Fruit fly (Drosophila melanogaster) whole organism, embryonic: ENCODE measurements around the gene CG43136.
A peak's percentile ranks its signal among the peaks of the same experiment; 100 is the strongest.

Experiments used
- CG10565 ChIP-seq: fragments of 200-800 bp; sonication (Bioruptor generic); optimal IDR thresholded peaks from 3 replicates; lab custom pipeline; 2016; ENCODE audit warnings: missing biosample characterization, mild to moderate bottlenecking, missing genetic modification characterization
- CG10979 ChIP-seq: fragments of 200-800 bp; sonication (Bioruptor generic); optimal IDR thresholded peaks from 2 replicates; lab custom pipeline; 2018; ENCODE audit warnings: missing biosample characterization, mild to moderate bottlenecking, missing genetic modification characterization, moderate library complexity
- CG11093 ChIP-seq: fragments of 200-800 bp; sonication (Bioruptor generic); IDR thresholded peaks from 3 replicates; pipeline ENCODE4 v1.3.6; 2022; ENCODE audit warnings: missing biosample characterization, missing genetic modification characterization
- CG12236 ChIP-seq: fragments of 200-800 bp; sonication (Bioruptor generic); optimal IDR thresholded peaks from 2 replicates; lab custom pipeline; 2016; ENCODE audit warnings: missing biosample characterization, missing genetic modification characterization
- CG13123 ChIP-seq: fragments of 200-800 bp; sonication (Bioruptor generic); optimal IDR thresholded peaks from 2 replicates; lab custom pipeline; 2016; ENCODE audit warnings: missing biosample characterization, missing genetic modification characterization
- CG1602 ChIP-seq: fragments of 200-800 bp; sonication (Bioruptor generic); optimal IDR thresholded peaks from 3 replicates; lab custom pipeline; 2016; ENCODE audit warnings: missing biosample characterization, missing genetic modification characterization
- CG16779 ChIP-seq: fragments of 200-800 bp; sonication (Bioruptor generic); IDR thresholded peaks from 2 replicates; pipeline ENCODE4 v1.3.6; 2022; ENCODE audit warnings: missing biosample characterization, missing genetic modification characterization
- CG18476 ChIP-seq: fragments of 200-800 bp; sonication (Bioruptor generic); optimal IDR thresholded peaks from 2 replicates; lab custom pipeline; 2016; ENCODE audit warnings: missing biosample characterization, mild to moderate bottlenecking, missing genetic modification characterization
- CG18599 ChIP-seq: fragments of 200-800 bp; sonication (Bioruptor generic); optimal IDR thresholded peaks from 3 replicates; lab custom pipeline; 2017; ENCODE audit warnings: missing biosample characterization, missing genetic modification characterization, mild to moderate bottlenecking, moderate library complexity, missing genetic modification reagents
- CG2712 ChIP-seq: fragments of 200-800 bp; optimal IDR thresholded peaks from 3 replicates; lab custom pipeline; 2019; ENCODE audit warnings: missing biosample characterization, mild to moderate bottlenecking, missing genetic modification characterization, moderate library complexity
- CG32772 ChIP-seq: fragments of 200-800 bp; sonication (Bioruptor generic); IDR thresholded peaks from 2 replicates; pipeline ENCODE4 v1.3.6; 2022; ENCODE audit warnings: missing biosample characterization, missing genetic modification characterization
- CG6254 ChIP-seq: fragments of 200-800 bp; sonication (Bioruptor generic); optimal IDR thresholded peaks from 3 replicates; lab custom pipeline; 2017; ENCODE audit warnings: mild to moderate bottlenecking, missing biosample characterization, missing genetic modification reagents, missing genetic modification characterization
- CG7556 ChIP-seq: fragments of 200-800 bp; sonication (Bioruptor generic); optimal IDR thresholded peaks from 2 replicates; lab custom pipeline; 2017; ENCODE audit warnings: missing biosample characterization, mild to moderate bottlenecking, missing genetic modification characterization
- CG7839 ChIP-seq: fragments of 200-800 bp; sonication (Bioruptor generic); optimal IDR thresholded peaks from 3 replicates; lab custom pipeline; 2018; ENCODE audit warnings: missing biosample characterization, mild to moderate bottlenecking, missing genetic modification characterization, moderate library complexity
- CG8765 ChIP-seq: fragments of 200-800 bp; sonication (Bioruptor generic); IDR thresholded peaks from 2 replicates; pipeline ENCODE4 v1.3.6; 2022; ENCODE audit warnings: missing biosample characterization, missing genetic modification characterization
- CG9215 ChIP-seq: fragments of 200-800 bp; sonication (Bioruptor generic); IDR thresholded peaks from 2 replicates; pipeline ENCODE4 v1.3.6; 2022; ENCODE audit warnings: missing biosample characterization, missing genetic modification characterization
- CoRest ChIP-seq: fragments of 200-800 bp; sonication (Bioruptor generic); optimal IDR thresholded peaks from 3 replicates; lab custom pipeline; 2018; ENCODE audit warnings: missing biosample characterization, mild to moderate bottlenecking, missing genetic modification characterization, moderate library complexity
- E2f1 ChIP-seq: fragments of 200-800 bp; sonication (Bioruptor generic); IDR thresholded peaks from 2 replicates; pipeline ENCODE4 v1.3.6; 2022; ENCODE audit warnings: missing biosample characterization, missing genetic modification characterization
- E2f2 ChIP-seq: fragments of 200-800 bp; sonication (Bioruptor generic); IDR thresholded peaks from 2 replicates; pipeline ENCODE4 v1.3.6; 2022; ENCODE audit warnings: missing biosample characterization, missing genetic modification characterization
- ERR ChIP-seq: fragments of 200-800 bp; sonication (Bioruptor generic); optimal IDR thresholded peaks from 2 replicates; lab custom pipeline; 2016; ENCODE audit warnings: missing biosample characterization, missing genetic modification characterization
- Eip74EF ChIP-seq, 2 experiments: fragments of 200-800 bp in 1 of 2; fragments of >200 bp in 1 of 2; sonication (Bioruptor generic) in 1 of 2; optimal IDR thresholded peaks; 2 replicates each; lab custom pipeline; 2017 to 2019; ENCODE audit warnings: missing biosample characterization in 2 of 2, missing genetic modification characterization in 2 of 2, mild to moderate bottlenecking in 1 of 2, moderate library complexity in 1 of 2
- Fer2 ChIP-seq: fragments of 200-800 bp; sonication (Bioruptor generic); optimal IDR thresholded peaks from 2 replicates; lab custom pipeline; 2018; ENCODE audit warnings: missing biosample characterization, mild to moderate bottlenecking, missing genetic modification characterization, moderate library complexity
- HLHmδ ChIP-seq: fragments of 200-800 bp; sonication (Bioruptor generic); optimal IDR thresholded peaks from 2 replicates; lab custom pipeline; 2018; ENCODE audit warnings: missing biosample characterization, mild to moderate bottlenecking, missing genetic modification characterization, moderate library complexity
- Hsf ChIP-seq: fragments of 200-800 bp; sonication (Bioruptor generic); optimal IDR thresholded peaks from 3 replicates; lab custom pipeline; 2016; ENCODE audit warnings: missing biosample characterization, missing genetic modification characterization
- NFAT ChIP-seq: fragments of 200-800 bp; sonication (Bioruptor generic); IDR thresholded peaks from 2 replicates; pipeline ENCODE4 v1.3.6; 2022; ENCODE audit warnings: missing biosample characterization, missing genetic modification characterization
- NK7.1 ChIP-seq: fragments of 200-800 bp; sonication (Bioruptor generic); optimal IDR thresholded peaks from 3 replicates; lab custom pipeline; 2016; ENCODE audit warnings: missing biosample characterization, missing genetic modification characterization
- Pdp1 ChIP-seq, 2 experiments: fragments of 200-800 bp; sonication (Bioruptor generic); optimal IDR thresholded peaks; 3 replicates each; lab custom pipeline; 2016; ENCODE audit warnings: missing biosample characterization in 2 of 2, missing genetic modification characterization in 2 of 2, mild to moderate bottlenecking in 1 of 2, moderate library complexity in 1 of 2
- Side ChIP-seq: fragments of 200-800 bp; sonication (Bioruptor generic); optimal IDR thresholded peaks from 2 replicates; lab custom pipeline; 2016; ENCODE audit warnings: missing biosample characterization, missing genetic modification characterization
- Stat92E ChIP-seq, 3 experiments: fragments of >200 bp in 2 of 3; fragments of 200-800 bp in 1 of 3; sonication (Bioruptor generic) in 1 of 3; optimal IDR thresholded peaks; 2 replicates each; lab custom pipeline; 2017 to 2019; ENCODE audit warnings: missing biosample characterization in 3 of 3, missing genetic modification characterization in 3 of 3, mild to moderate bottlenecking in 1 of 3, moderate library complexity in 1 of 3
- Tbp ChIP-seq: fragments of >200 bp; optimal IDR thresholded peaks from 2 replicates; lab custom pipeline; 2018; ENCODE audit warnings: missing biosample characterization, missing genetic modification characterization
- bcd ChIP-seq: fragments of 200-800 bp; sonication (Bioruptor generic); optimal IDR thresholded peaks from 2 replicates; lab custom pipeline; 2017; ENCODE audit warnings: missing biosample characterization, mild to moderate bottlenecking, missing genetic modification characterization
- chif ChIP-seq, 2 experiments: fragments of 200-800 bp; sonication (Bioruptor generic); optimal IDR thresholded peaks; 3 replicates each; lab custom pipeline; 2016; ENCODE audit warnings: missing biosample characterization in 2 of 2, missing genetic modification characterization in 2 of 2
- ems ChIP-seq: fragments of 200-800 bp; sonication (Bioruptor generic); optimal IDR thresholded peaks from 3 replicates; lab custom pipeline; 2016; ENCODE audit warnings: missing biosample characterization, missing genetic modification characterization
- gcm2 ChIP-seq: fragments of 200-800 bp; sonication (Bioruptor generic); optimal IDR thresholded peaks from 2 replicates; lab custom pipeline; 2016; ENCODE audit warnings: missing biosample characterization, missing genetic modification characterization
- gro ChIP-seq: fragments of 200-800 bp; sonication (Bioruptor generic); optimal IDR thresholded peaks from 2 replicates; lab custom pipeline; 2016; ENCODE audit warnings: missing biosample characterization, missing genetic modification characterization
- insv ChIP-seq, 2 experiments: fragments of 200-800 bp; sonication (Bioruptor generic); optimal IDR thresholded peaks; 3 replicates each; lab custom pipeline; 2016 to 2018; ENCODE audit warnings: missing biosample characterization in 2 of 2, missing genetic modification characterization in 2 of 2
- jumu ChIP-seq: fragments of 200-800 bp; sonication (Bioruptor generic); optimal IDR thresholded peaks from 3 replicates; lab custom pipeline; 2016; ENCODE audit warnings: missing biosample characterization, missing genetic modification characterization
- klu ChIP-seq: fragments of 200-800 bp; sonication (Bioruptor generic); IDR thresholded peaks from 2 replicates; pipeline ENCODE4 v1.3.6; 2022; ENCODE audit warnings: missing biosample characterization, missing genetic modification characterization
- mirr ChIP-seq: fragments of 200-800 bp; sonication (Bioruptor generic); optimal IDR thresholded peaks from 3 replicates; lab custom pipeline; 2018; ENCODE audit warnings: missing biosample characterization, mild to moderate bottlenecking, missing genetic modification characterization
- pan ChIP-seq, 4 experiments: fragments of >200 bp in 3 of 4; fragments of 200-800 bp in 1 of 4; sonication (Bioruptor generic) in 1 of 4; optimal IDR thresholded peaks in 3 of 4; IDR thresholded peaks in 1 of 4; 2 replicates each; pipeline versions ENCODE4 v1.3.6 to Lab custom; 2017 to 2022; ENCODE audit warnings: missing biosample characterization in 2 of 4, missing genetic modification characterization in 2 of 4, mixed read lengths in 1 of 4
- phol ChIP-seq: fragments of 200-800 bp; sonication (Bioruptor generic); optimal IDR thresholded peaks from 3 replicates; lab custom pipeline; 2018; ENCODE audit warnings: missing biosample characterization, mild to moderate bottlenecking, missing genetic modification characterization, moderate library complexity
- pros ChIP-seq: fragments of 200-800 bp; sonication (Bioruptor generic); optimal IDR thresholded peaks from 3 replicates; lab custom pipeline; 2019; ENCODE audit warnings: missing biosample characterization, mild to moderate bottlenecking, missing genetic modification characterization, moderate library complexity
- repo ChIP-seq: fragments of 200-800 bp; sonication (Bioruptor generic); optimal IDR thresholded peaks from 2 replicates; lab custom pipeline; 2016; ENCODE audit warnings: missing biosample characterization, missing genetic modification characterization
- sc ChIP-seq, 3 experiments: fragments of >200 bp in 2 of 3; fragments of 200-800 bp in 1 of 3; sonication (Bioruptor generic) in 1 of 3; optimal IDR thresholded peaks; 2 replicates in 2 of 3; 3 replicates in 1 of 3; lab custom pipeline; 2017; ENCODE audit warnings: mild to moderate bottlenecking in 1 of 3, missing biosample characterization in 1 of 3, missing genetic modification characterization in 1 of 3, missing genetic modification reagents in 1 of 3
- stwl ChIP-seq: fragments of 200-800 bp; sonication (Bioruptor generic); optimal IDR thresholded peaks from 3 replicates; lab custom pipeline; 2018; ENCODE audit warnings: missing biosample characterization, mild to moderate bottlenecking, missing genetic modification characterization, moderate library complexity
- tup ChIP-seq: fragments of 200-800 bp; sonication (Bioruptor generic); optimal IDR thresholded peaks from 2 replicates; lab custom pipeline; 2016; ENCODE audit warnings: missing biosample characterization, mild to moderate bottlenecking, missing genetic modification characterization, moderate library complexity
- tx ChIP-seq: fragments of 200-800 bp; sonication (Bioruptor generic); optimal IDR thresholded peaks from 2 replicates; lab custom pipeline; 2016; ENCODE audit warnings: missing biosample characterization, missing genetic modification characterization
- vfl ChIP-seq: fragments of 200-800 bp; sonication (Bioruptor generic); optimal IDR thresholded peaks from 2 replicates; lab custom pipeline; 2016; ENCODE audit warnings: missing biosample characterization, missing genetic modification characterization
- wdn ChIP-seq: fragments of 200-800 bp; sonication (Bioruptor generic); IDR thresholded peaks from 2 replicates; pipeline ENCODE4 v1.3.6; 2022; ENCODE audit warnings: missing biosample characterization, missing genetic modification characterization
- zf30C ChIP-seq: fragments of 200-800 bp; sonication (Bioruptor generic); optimal IDR thresholded peaks from 3 replicates; lab custom pipeline; 2018; ENCODE audit warnings: missing biosample characterization, mild to moderate bottlenecking, missing genetic modification characterization

CG43136 gene

dm6 chrX:5888933-5889332, 35.4 kb downstream of the CG43136 start (continued):
- TF ChIP-seq CG18599 (peak; percentile 46), CG11093 (no peak), CG32772 (GFP tag; lab: Robert Waterston, UW) (no peak), Stat92E (GFP tag; optimal IDR thresholded peaks at IDR 0.05; lab: Kevin White, UChicago) (no peak), pros (GFP tag; lab: Kevin White, UChicago) (peak; percentile 76), phol (peak; percentile 17), chif (GFP tag; optimal IDR thresholded peaks at IDR 0.05; lab: Kevin White, UChicago) (peak in 1 of 2 experiments; percentile 13), CG12236 (GFP tag; lab: Kevin White, UChicago) (no peak), Side (GFP tag; lab: Kevin White, UChicago) (peak; percentile 41), bcd (no peak), CG18476 (GFP tag; lab: Kevin White, UChicago) (no peak), CG7839 (peak; percentile 27), CoRest (tag; lab: Kevin White, UChicago) (no peak), CG13123 (GFP tag; lab: Kevin White, UChicago) (no peak), CG6254 (GFP tag; lab: Kevin White, UChicago) (peak; percentile 27), CG10979 (tag; lab: Kevin White, UChicago) (peak; percentile 49), stwl (tag; lab: Kevin White, UChicago) (no peak), sc (optimal IDR thresholded peaks at IDR 0.05; lab: Kevin White, UChicago) (no peak), sc (GFP tag; optimal IDR thresholded peaks at IDR 0.05; lab: Kevin White, UChicago) (no peak), pan (optimal IDR thresholded peaks at IDR 0.05; lab: Kevin White, UChicago) (no peak), pan (GFP tag; optimal IDR thresholded peaks at IDR 0.05 in 1 of 2, IDR thresholded peaks at IDR 0.05 in 1 of 2) (no peak), Hsf (GFP tag; lab: Kevin White, UChicago) (no peak), Fer2 (tag; lab: Kevin White, UChicago) (no peak), jumu (GFP tag; lab: Kevin White, UChicago) (peak; percentile 28), gcm2 (no peak), NK7.1 (GFP tag; lab: Kevin White, UChicago) (no peak), Eip74EF (GFP tag; optimal IDR thresholded peaks at IDR 0.05; lab: Kevin White, UChicago) (no peak), tup (GFP tag; lab: Kevin White, UChicago) (no peak), HLHmδ (GFP tag; lab: Kevin White, UChicago) (peak; percentile 27), CG9215 (GFP tag; lab: Robert Waterston, UW) (no peak), wdn (GFP tag; lab: Robert Waterston, UW) (no peak), gro (GFP tag; lab: Kevin White, UChicago) (no peak), klu (GFP tag; lab: Robert Waterston, UW) (no peak), CG10565 (no peak), CG2712 (peak; percentile 52), CG16779 (no peak), Pdp1 (GFP tag; optimal IDR thresholded peaks at IDR 0.05; lab: Kevin White, UChicago) (peak; percentile 0 to 19), CG7556 (GFP tag; lab: Kevin White, UChicago) (no peak), repo (GFP tag; lab: Kevin White, UChicago) (no peak), vfl (no peak), E2f1 (GFP tag; lab: Robert Waterston, UW) (no peak), NFAT (GFP tag; lab: Robert Waterston, UW) (no peak), E2f2 (GFP tag; lab: Robert Waterston, UW) (no peak), ems (GFP tag; lab: Kevin White, UChicago) (no peak), zf30C (peak; percentile 93), Tbp (GFP tag; lab: Kevin White, UChicago) (no peak), ERR (GFP tag; lab: Kevin White, UChicago) (no peak), CG1602 (no peak), insv (GFP tag; optimal IDR thresholded peaks at IDR 0.05; lab: Kevin White, UChicago) (no peak), mirr (GFP tag; lab: Kevin White, UChicago) (no peak), tx (no peak), CG8765 (GFP tag; lab: Robert Waterston, UW) (no peak)
